Worm (Caenorhabditis elegans): ENCODE results near the gene K08F9.4.
"Not testable (repeated sequence)": the region's sequence is repeated elsewhere in the genome, so short reads cannot be mapped to it uniquely, and the experiment has no call there.

Gene K08F9.4

ce11 chrV:15105893-15106598, 37.8 kb upstream of the K08F9.4 start, which contains the start of gene C01G10.14:
C01G10.14 (minus strand) TSS chrV:15105943.
- TF ChIP-seq B0261.1 (tag; optimal IDR thresholded peaks at IDR 0.05) (peak; percentile 58), hmg-1.2 (GFP tag; IDR thresholded peaks at IDR 0.05) (peak; percentile 73; the same call in 1 of the 2 replicates), ztf-25 (GFP tag; IDR thresholded peaks at IDR 0.05) (peak; percentile 50; the same call in 1 of the 2 replicates), nfyb-1 (GFP tag; IDR thresholded peaks at IDR 0.05) (peak; percentile 36; the same call in 1 of the 2 replicates), tbp1 (GFP tag; optimal IDR thresholded peaks at IDR 0.05) (peak; percentile 82), lin-26 (GFP tag; IDR thresholded peaks at IDR 0.05) (peak; percentile 55; the same call in 1 of the 2 replicates)

- no peak for TF ChIP-seq akir-1 (GFP tag; optimal IDR thresholded peaks at IDR 0.05)
These were observed 34.6 kb upstream of the K08F9.4 start, which contains the start of gene Y75B12A.2 for ce11 chrV:15109260-15109659. Y75B12A.2 (plus strand) TSS chrV:15109560.

ce11 chrV:15111660-15112059, 32.2 kb upstream of the K08F9.4 start, which contains the start of gene T01G5.7:
T01G5.7 (plus strand) TSS chrV:15111960.
- TF ChIP-seq Y67H2A.10 (GFP tag; conservative IDR thresholded peaks at IDR 0.05) (no peak), xnd-1 (tag; optimal IDR thresholded peaks at IDR 0.05) (no peak), ZK185.1 (tag; optimal IDR thresholded peaks at IDR 0.05; ENCODE audit: poor library complexity, severe bottlenecking) (no peak), nhr-27 (tag; optimal IDR thresholded peaks at IDR 0.05) (no peak), F22D6.2 (tag; optimal IDR thresholded peaks at IDR 0.05) (no peak), pbrm-1 (GFP tag; IDR thresholded peaks at IDR 0.05) (no peak), egl-44 (GFP tag; IDR thresholded peaks at IDR 0.05) (no peak), snpc-4 (GFP tag; optimal IDR thresholded peaks at IDR 0.05) (no peak), snpc-4 (tag; optimal IDR thresholded peaks at IDR 0.05) (no peak), sptf-2 (GFP tag; optimal IDR thresholded peaks at IDR 0.05) (no peak), tlf-1 (GFP tag; optimal IDR thresholded peaks at IDR 0.05) (no peak), Y79H2A.3 (GFP tag; conservative IDR thresholded peaks at IDR 0.05) (no peak), F57C9.4 (tag; optimal IDR thresholded peaks at IDR 0.05) (no peak), gei-17 (GFP tag; optimal IDR thresholded peaks at IDR 0.05) (no peak), B0336.3 (GFP tag; IDR thresholded peaks at IDR 0.05) (no peak), ceh-58 (GFP tag; IDR thresholded peaks at IDR 0.05) (no peak), T07F8.4 (tag; optimal IDR thresholded peaks at IDR 0.05) (no peak), rcor-1 (GFP tag; IDR thresholded peaks at IDR 0.05) (no peak), F33H1.4 (GFP tag; IDR thresholded peaks at IDR 0.05) (no peak), hsf-1 (GFP tag; IDR thresholded peaks at IDR 0.05) (no peak)

ce11 chrV:15113992-15114391, 29.8 kb upstream of the K08F9.4 start, which contains the start of gene T01G5.6:
T01G5.6 (minus strand) TSS chrV:15114092.
- TF ChIP-seq ccch-3 (GFP tag; optimal IDR thresholded peaks at IDR 0.05): no peak

- TF ChIP-seq egrh-3 (GFP tag; IDR thresholded peaks at IDR 0.05); Y67H2A.10 (GFP tag; conservative IDR thresholded peaks at IDR 0.05); lag-1 (GFP tag; IDR thresholded peaks at IDR 0.05): not testable (repeated sequence)
These were observed 27.9 kb upstream of the K08F9.4 start, which contains the start of gene T01G5.8 for ce11 chrV:15115968-15116367. T01G5.8 (plus strand) TSS chrV:15116268.

All from whole organism, young adult.